Fruit fly (Drosophila melanogaster) Kc167 (cell line): ENCODE results near the gene Wdr62.

ENCODE experiments used
- Myc ChIP-seq: fragments of >200 bp; optimal IDR thresholded peaks from 2 replicates; lab custom pipeline; 2017; ENCODE audit warnings: missing external identifiers
- Sin3A ChIP-seq: fragments of >200 bp; optimal IDR thresholded peaks from 2 replicates; lab custom pipeline; 2018; ENCODE audit warnings: missing external identifiers
- h ChIP-seq: fragments of >200 bp; optimal IDR thresholded peaks from 3 replicates; lab custom pipeline; 2018; ENCODE audit warnings: missing external identifiers
- insv ChIP-seq: fragments of >200 bp; optimal IDR thresholded peaks from 3 replicates; lab custom pipeline; 2018; ENCODE audit warnings: missing external identifiers
- psq ChIP-seq: fragments of >200 bp; optimal IDR thresholded peaks from 2 replicates; lab custom pipeline; 2017; ENCODE audit warnings: missing external identifiers
- ttk ChIP-seq: sonication (Bioruptor generic); optimal IDR thresholded peaks from 2 replicates; lab custom pipeline; 2017; ENCODE audit warnings: missing external identifiers

Wdr62 gene

DNA sequence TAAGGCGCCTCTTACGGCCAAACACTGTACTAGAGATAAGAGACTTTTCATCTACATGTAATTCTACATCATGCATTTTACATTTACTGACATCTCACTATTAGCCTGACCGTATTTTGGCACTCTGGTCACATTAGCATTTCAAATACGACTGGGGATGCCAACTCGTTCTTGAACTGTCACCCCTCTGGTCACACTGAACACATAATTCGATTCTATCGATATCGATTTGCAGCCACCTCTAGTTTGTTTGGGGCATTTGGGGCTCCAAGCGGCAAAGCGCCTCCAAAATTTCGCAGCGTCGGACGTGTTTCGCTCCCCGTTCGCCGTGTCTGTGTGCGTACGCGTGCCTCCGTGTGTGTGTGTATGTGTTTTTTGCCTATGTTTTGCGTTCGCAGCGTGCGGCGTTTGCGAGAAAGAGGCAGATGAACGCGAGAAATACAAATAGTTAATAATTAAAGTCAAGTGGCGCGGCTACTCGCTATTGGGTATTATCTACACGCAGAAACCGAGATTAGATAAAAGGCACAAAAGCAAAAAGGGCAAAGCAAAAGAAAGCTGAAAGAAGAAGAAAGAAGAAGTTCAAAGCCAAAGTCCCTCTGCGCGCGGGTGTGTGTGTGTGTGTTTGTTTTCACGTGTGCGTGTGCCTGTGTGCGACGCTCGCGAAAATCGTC is at the start of gene Wdr62:
Gene Wdr62 (plus strand): TSS at position 214 of the 674 bp plus-strand sequence.
- no peak for TF ChIP-seq psq (lab: Kevin White, UChicago)
- no peak for TF ChIP-seq insv (lab: Kevin White, UChicago)
- TF ChIP-seq Sin3A (lab: Kevin White, UChicago), result no peak
- no peak for TF ChIP-seq Myc (lab: Kevin White, UChicago)
- TF ChIP-seq ttk (lab: Kevin White, UChicago), result no peak
- no peak for TF ChIP-seq h (lab: Kevin White, UChicago)

DNA sequence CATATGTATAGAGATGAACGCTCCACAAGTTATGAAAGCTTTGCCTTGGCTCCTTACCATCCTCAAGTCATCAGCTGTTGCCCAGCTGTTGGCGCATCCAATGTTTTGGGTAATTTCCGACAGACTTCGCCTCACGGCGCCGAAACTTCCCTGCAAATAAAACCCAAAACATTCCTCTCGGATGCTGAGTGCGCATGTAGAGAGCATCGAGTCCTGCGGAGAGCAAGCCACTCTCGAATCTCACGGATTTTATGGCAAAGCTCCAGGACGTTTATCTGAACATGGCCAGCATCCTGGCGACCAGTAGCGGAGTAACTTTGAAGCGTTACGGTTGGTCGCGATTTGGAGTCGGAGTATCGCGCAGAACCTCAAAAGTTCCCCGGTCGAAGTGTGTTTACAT is 48.2 kb upstream of the Wdr62 start, which contains the start of gene wry:
Gene wry (plus strand): TSS at position 301 of the 400 bp plus-strand sequence.
- TF ChIP-seq Sin3A (lab: Kevin White, UChicago), result no peak
- TF ChIP-seq insv (lab: Kevin White, UChicago), result no peak
- no peak for TF ChIP-seq Myc (lab: Kevin White, UChicago)
- TF ChIP-seq ttk (lab: Kevin White, UChicago), result no peak
- no peak for TF ChIP-seq h (lab: Kevin White, UChicago)
- no peak for TF ChIP-seq psq (lab: Kevin White, UChicago)

DNA sequence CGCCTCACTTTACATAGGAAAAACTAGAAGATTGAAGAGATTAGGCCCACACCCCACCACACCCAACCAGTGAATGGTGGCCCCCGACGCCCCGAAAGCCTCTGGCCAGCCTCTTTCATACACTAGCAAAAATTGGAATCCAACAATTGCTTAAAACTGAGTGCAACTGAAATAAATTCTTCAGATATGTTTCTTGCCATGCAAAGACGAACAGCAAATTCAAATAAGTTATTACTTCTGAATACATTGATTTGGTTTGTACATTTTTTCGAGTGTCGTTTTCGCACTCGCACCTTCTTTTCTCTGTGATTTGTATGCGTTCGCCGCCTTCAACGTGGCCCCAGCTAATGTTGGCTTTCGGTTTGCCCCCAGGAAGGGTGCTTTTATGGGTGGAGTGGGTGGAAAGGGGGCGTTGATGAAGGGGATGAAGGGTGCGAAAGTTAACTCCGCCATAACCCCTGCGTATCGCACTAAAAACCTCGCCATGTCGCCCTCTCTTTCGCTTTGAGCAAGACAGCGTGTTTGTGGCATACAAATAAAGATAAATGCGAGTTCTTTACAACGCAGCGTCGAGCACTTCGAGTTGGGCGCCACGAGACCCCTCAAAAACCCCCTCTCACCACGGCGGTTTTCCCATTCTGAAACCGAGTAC is 46.6 kb upstream of the Wdr62 start:
- TF ChIP-seq insv (lab: Kevin White, UChicago) (no peak), Myc (lab: Kevin White, UChicago) (no peak), Sin3A (lab: Kevin White, UChicago) (no peak), h (lab: Kevin White, UChicago) (no peak)

DNA sequence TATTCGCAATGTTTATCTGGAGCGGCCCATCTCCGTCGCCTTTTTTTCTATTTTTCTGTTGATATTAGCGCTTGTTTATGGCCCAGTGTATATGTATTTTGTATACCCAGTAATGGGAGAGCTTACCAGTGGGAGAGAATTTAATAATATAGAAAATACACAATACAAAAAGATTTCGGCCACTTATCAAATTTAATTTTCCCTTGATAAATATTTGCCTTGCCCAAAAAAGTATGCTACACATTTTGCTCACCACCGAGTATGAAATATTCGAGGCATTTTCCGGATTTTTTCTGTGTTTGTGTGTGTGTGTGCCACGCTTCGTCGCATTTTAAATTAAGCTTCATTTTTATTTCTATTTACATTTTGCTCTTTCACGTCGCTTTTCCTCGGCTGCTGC is 45.4 kb upstream of the Wdr62 start:
- no peak for TF ChIP-seq Myc (lab: Kevin White, UChicago)

DNA sequence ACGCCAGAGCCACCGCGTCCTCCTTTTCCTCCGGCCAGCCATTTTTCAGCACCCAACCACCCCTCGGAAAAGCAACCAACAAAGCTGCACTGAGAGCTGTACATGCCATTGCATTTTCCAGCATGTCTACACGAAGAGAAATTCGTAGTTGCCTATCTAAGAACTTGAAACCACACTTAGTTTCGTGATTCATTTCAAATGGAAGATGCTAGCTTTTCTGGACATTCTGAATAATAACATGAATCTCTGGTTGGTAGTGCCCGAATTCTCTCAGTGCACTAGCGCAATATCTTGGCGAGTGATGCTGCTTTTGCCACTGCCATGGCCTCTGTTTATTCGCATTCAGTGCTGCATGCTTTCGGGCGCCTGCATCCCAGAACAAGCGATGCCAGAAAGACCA is 22.4 kb upstream of the Wdr62 start:
- TF ChIP-seq insv (lab: Kevin White, UChicago), result no peak
- no peak for TF ChIP-seq Sin3A (lab: Kevin White, UChicago)
- TF ChIP-seq psq (lab: Kevin White, UChicago), result no peak
- no peak for TF ChIP-seq h (lab: Kevin White, UChicago)
- no peak for TF ChIP-seq ttk (lab: Kevin White, UChicago)
- TF ChIP-seq Myc (lab: Kevin White, UChicago), result no peak

dm6 chr2L:1869503-1869902 is 14.9 kb upstream of the Wdr62 start, which contains the start of gene CG7295:
Gene CG7295 (plus strand): TSS chr2L:1869803.
- TF ChIP-seq Myc (lab: Kevin White, UChicago) (no peak), Sin3A (lab: Kevin White, UChicago) (no peak), insv (lab: Kevin White, UChicago) (no peak), h (lab: Kevin White, UChicago) (no peak), psq (lab: Kevin White, UChicago) (no peak), ttk (lab: Kevin White, UChicago) (no peak)

DNA sequence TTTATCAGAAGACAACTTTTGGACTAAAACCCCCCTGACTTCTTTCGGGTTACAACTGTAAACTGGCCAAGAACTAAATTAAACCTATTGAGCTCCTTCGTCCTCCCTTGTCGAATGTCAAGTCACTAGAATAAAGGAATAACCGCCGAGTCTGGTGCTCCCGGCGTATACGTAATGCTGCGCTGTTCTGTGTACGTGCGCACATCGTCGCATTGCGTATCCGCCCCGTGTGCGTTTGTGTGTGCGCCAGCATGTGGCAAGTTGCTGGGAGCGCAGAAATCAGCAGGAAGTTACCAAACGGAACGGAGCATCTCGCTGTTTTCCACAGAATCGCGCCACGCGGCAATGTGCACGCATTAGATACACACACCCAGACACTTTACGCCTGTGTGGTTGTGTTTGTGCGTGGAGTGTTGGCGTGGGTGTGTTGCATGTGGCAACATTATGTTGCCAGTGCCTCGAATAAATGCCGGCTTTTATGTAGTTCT is 10.8 kb upstream of the Wdr62 start:
- TF ChIP-seq Myc (lab: Kevin White, UChicago), result no peak
- no peak for TF ChIP-seq ttk (lab: Kevin White, UChicago)
- TF ChIP-seq psq (lab: Kevin White, UChicago), result no peak
- no peak for TF ChIP-seq Sin3A (lab: Kevin White, UChicago)
- TF ChIP-seq h (lab: Kevin White, UChicago), result no peak
- no peak for TF ChIP-seq insv (lab: Kevin White, UChicago)

dm6 chr2L:1881380-1881779 is 3.0 kb upstream of the Wdr62 start, which contains the start of gene CG31663:
Gene CG31663 (minus strand): TSS chr2L:1881480.
- no peak for TF ChIP-seq Sin3A (lab: Kevin White, UChicago)
- TF ChIP-seq h (lab: Kevin White, UChicago), result no peak
- TF ChIP-seq psq (lab: Kevin White, UChicago), result no peak
- no peak for TF ChIP-seq Myc (lab: Kevin White, UChicago)
- TF ChIP-seq insv (lab: Kevin White, UChicago), result no peak
- TF ChIP-seq ttk (lab: Kevin White, UChicago), result no peak

dm6 chr2L:1883114-1883513 is 1.3 kb upstream of the Wdr62 start, which contains the start of gene CG15358:
Gene CG15358 (minus strand): TSS chr2L:1883214.
- TF ChIP-seq psq (lab: Kevin White, UChicago) (no peak), insv (lab: Kevin White, UChicago) (no peak), h (lab: Kevin White, UChicago) (no peak), Sin3A (lab: Kevin White, UChicago) (no peak), ttk (lab: Kevin White, UChicago) (no peak), Myc (lab: Kevin White, UChicago) (no peak)

DNA sequence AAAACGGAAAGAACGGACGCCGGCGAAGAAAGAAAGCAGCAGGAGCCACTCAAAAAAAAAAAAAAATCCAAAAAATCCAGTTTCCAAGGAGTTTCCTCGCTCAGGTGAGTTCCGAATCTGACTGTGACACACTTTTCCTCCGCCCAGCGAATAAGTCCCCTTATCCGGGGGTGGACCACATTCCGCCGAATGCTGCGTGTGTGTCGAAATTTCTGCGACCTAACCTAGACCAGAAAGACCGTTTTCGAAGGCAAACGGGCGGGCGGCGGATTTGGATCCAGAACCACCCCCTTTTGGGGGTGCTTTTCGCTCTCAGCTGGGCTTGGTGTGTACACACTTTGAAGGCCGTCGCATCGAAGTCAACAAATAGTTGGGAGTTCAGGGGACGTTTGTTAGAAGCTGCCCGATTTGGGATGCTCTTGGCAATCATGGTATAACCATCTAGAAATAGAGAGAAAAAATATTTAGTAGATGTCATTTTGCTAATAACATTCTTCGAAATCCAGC is 846 bp downstream of the Wdr62 start:
- TF ChIP-seq ttk (lab: Kevin White, UChicago) (no peak), insv (lab: Kevin White, UChicago) (no peak), psq (lab: Kevin White, UChicago) (no peak), h (lab: Kevin White, UChicago) (no peak), Sin3A (lab: Kevin White, UChicago) (no peak), Myc (lab: Kevin White, UChicago) (no peak)

DNA sequence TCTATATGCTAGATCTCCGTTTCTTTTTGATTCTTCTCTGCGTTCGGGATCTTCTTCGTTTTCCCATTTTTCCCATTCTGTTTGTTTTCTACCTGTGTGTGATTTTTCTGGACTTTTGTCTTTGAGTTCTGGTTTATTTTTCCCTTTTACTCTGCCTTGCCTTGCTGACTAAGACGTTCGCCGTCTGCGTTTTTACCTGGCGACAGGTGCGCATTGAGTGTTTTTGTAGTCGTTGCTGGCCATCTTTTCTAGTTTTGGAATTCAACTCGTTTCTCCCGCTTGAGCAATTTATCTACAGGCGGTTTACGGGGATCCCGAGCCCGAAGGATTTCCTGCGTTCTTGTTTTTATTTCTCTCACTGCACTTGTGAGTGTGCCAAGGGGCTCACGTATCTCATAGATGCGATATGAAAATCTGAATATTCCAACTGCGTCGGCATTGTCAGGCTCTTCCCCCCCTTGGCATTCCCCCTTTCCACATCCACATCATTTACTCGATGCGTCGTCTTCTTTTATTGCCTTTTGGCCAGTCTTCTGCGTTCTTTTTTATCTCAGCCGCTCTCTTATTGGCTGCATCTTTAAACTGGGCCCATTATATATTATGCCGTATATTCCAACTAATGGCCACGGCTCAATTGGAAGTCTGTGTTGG is 2.2 kb downstream of the Wdr62 start:
- TF ChIP-seq ttk (lab: Kevin White, UChicago), result no peak
- no peak for TF ChIP-seq h (lab: Kevin White, UChicago)
- TF ChIP-seq Myc (lab: Kevin White, UChicago), result no peak
- TF ChIP-seq Sin3A (lab: Kevin White, UChicago), result no peak
- no peak for TF ChIP-seq psq (lab: Kevin White, UChicago)
- TF ChIP-seq insv (lab: Kevin White, UChicago), result no peak
